Fruit fly (Drosophila melanogaster): ENCODE results near the gene Cyt-c-p.

dm6 chr2L:16729556-16729955 is 9.8 kb downstream of the Cyt-c-p start, which contains the start of gene Tsen2:
- TF ChIP-seq tj (GFP tag; optimal IDR thresholded peaks at IDR 0.05) (no peak), Clk (GFP tag; optimal IDR thresholded peaks at IDR 0.05) (no peak), CG5204 (GFP tag; optimal IDR thresholded peaks at IDR 0.05) (no peak)

Measured in whole organism, adult.